Fruit fly (Drosophila melanogaster): ENCODE results near the gene Hcf.

Gene Hcf

DNA sequence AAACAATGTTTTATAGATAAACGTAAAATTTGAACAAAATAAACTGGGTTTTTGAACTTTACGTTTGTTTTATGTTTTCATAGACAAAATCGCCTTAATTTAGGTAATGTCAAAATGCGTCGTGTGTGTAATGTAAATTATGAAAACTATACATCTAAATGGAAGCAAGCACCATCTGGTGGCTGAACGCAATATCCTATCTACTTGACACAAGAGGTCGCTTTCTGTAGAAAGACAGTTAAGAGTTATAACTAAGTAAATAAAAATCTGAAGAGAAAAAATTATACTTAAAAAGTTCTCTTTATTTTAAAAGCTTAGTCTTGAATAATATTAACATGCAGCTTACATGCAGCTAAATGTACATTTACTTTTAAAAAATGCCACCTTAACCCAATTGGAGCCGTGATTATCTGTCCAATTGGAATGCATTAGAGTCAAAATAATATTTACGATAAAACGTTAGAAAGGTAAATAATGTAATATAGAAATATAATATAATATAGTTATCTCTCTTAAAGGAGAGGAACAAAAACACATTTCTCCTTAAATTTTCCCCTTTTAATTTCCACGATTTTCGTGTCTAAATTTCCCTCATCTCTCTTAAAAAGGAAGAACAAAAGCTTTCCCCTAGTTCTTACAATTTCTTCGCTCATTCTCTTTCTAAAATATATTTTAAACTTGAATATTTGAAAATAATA lies 65.0 kb downstream of the Hcf start (continued):
- peak; percentile 94; the same call in 1 of the 2 replicates for TF ChIP-seq CG16779 (GFP tag; IDR thresholded peaks at IDR 0.05)
- peak; percentile 97 for TF ChIP-seq Hsf (GFP tag; optimal IDR thresholded peaks at IDR 0.05)
- TF ChIP-seq jumu (GFP tag; optimal IDR thresholded peaks at IDR 0.05): peak; percentile 89
- peak; percentile 70; the same call in 1 of the 2 replicates for TF ChIP-seq Ravus (GFP tag; IDR thresholded peaks at IDR 0.05)
- TF ChIP-seq run (tag; optimal IDR thresholded peaks at IDR 0.05): peak; percentile 31
- TF ChIP-seq CG7786 (GFP tag; optimal IDR thresholded peaks at IDR 0.05): peak; percentile 79
- peak; percentile 75 for TF ChIP-seq D19B (GFP tag; optimal IDR thresholded peaks at IDR 0.05)
- peak; percentile 74 for TF ChIP-seq CG3065 (GFP tag; optimal IDR thresholded peaks at IDR 0.05)
- no peak for TF ChIP-seq yki (optimal IDR thresholded peaks at IDR 0.05)
- peak; percentile 92 for TF ChIP-seq CG10654 (GFP tag; optimal IDR thresholded peaks at IDR 0.05)
- peak; percentile 88 for TF ChIP-seq CG9727 (GFP tag; optimal IDR thresholded peaks at IDR 0.05)
- TF ChIP-seq Sry-δ (GFP tag; optimal IDR thresholded peaks at IDR 0.05): peak; percentile 63
- peak; percentile 88 for TF ChIP-seq CG1603 (tag; optimal IDR thresholded peaks at IDR 0.05)
- TF ChIP-seq gro (GFP tag; optimal IDR thresholded peaks at IDR 0.05): peak; percentile 88
- TF ChIP-seq CG4328 (GFP tag; optimal IDR thresholded peaks at IDR 0.05): peak; percentile 82
- TF ChIP-seq vvl (GFP tag; IDR thresholded peaks at IDR 0.05): peak; percentile 97
- peak; percentile 94 for TF ChIP-seq Fer1 (GFP tag; optimal IDR thresholded peaks at IDR 0.05)
- TF ChIP-seq CG17612 (GFP tag; IDR thresholded peaks at IDR 0.05): peak; percentile 75
- no peak; the same call in 1 of the 2 replicates for TF ChIP-seq CG11696 (GFP tag; IDR thresholded peaks at IDR 0.05)
- TF ChIP-seq nerfin-2 (GFP tag; IDR thresholded peaks at IDR 0.05; ENCODE audit: partially characterized antibody): no peak
- peak; percentile 75; the same call in 1 of the 3 replicates for TF ChIP-seq so (GFP tag; IDR thresholded peaks at IDR 0.05)
- TF ChIP-seq CG9437 (GFP tag; optimal IDR thresholded peaks at IDR 0.05): peak; percentile 82
- TF ChIP-seq Poxn (GFP tag; IDR thresholded peaks at IDR 0.05): 0 out of 2 replicates have a peak, but pooled peaks have one; percentile 20
- TF ChIP-seq CG12299 (tag; optimal IDR thresholded peaks at IDR 0.05): peak; percentile 75
- peak; percentile 78; the same call in 1 of the 2 replicates for TF ChIP-seq Ada2b (GFP tag; IDR thresholded peaks at IDR 0.05)
- peak; percentile 91 for TF ChIP-seq luna (GFP tag; optimal IDR thresholded peaks at IDR 0.05)
- TF ChIP-seq maf-S (GFP tag; optimal IDR thresholded peaks at IDR 0.05): peak; percentile 96
- TF ChIP-seq CG5180 (GFP tag; optimal IDR thresholded peaks at IDR 0.05): peak; percentile 75
- TF ChIP-seq CG4404 (GFP tag; IDR thresholded peaks at IDR 0.05): no peak
- TF ChIP-seq CG9215 (GFP tag; IDR thresholded peaks at IDR 0.05): no peak
- TF ChIP-seq Optix (GFP tag; IDR thresholded peaks at IDR 0.05): no peak
- peak; percentile 91 for TF ChIP-seq Vsx1 (GFP tag; optimal IDR thresholded peaks at IDR 0.05)
- peak; percentile 9 for TF ChIP-seq zf30C (GFP tag; optimal IDR thresholded peaks at IDR 0.05)
- no peak for TF ChIP-seq pros (GFP tag; optimal IDR thresholded peaks at IDR 0.05)
- peak; percentile 95 for TF ChIP-seq zen (tag; optimal IDR thresholded peaks at IDR 0.05)
- TF ChIP-seq CG15011 (GFP tag; optimal IDR thresholded peaks at IDR 0.05): peak; percentile 76
- peak; percentile 92 for TF ChIP-seq CG9817 (tag; optimal IDR thresholded peaks at IDR 0.05)
- TF ChIP-seq CG18599 (GFP tag; optimal IDR thresholded peaks at IDR 0.05): peak; percentile 84
- TF ChIP-seq trem (tag; optimal IDR thresholded peaks at IDR 0.05): peak; percentile 73
- TF ChIP-seq HLH3B (GFP tag; IDR thresholded peaks at IDR 0.05): peak; percentile 94
- no peak for TF ChIP-seq CG6272 (GFP tag; IDR thresholded peaks at IDR 0.05)
- peak; percentile 81 for TF ChIP-seq CG31388 (GFP tag; optimal IDR thresholded peaks at IDR 0.05)
- TF ChIP-seq slbo (GFP tag; IDR thresholded peaks at IDR 0.05): peak; percentile 93
- peak; percentile 61 for TF ChIP-seq Deaf1 (tag; optimal IDR thresholded peaks at IDR 0.05)
- peak; percentile 69 for TF ChIP-seq Spps (tag; optimal IDR thresholded peaks at IDR 0.05)
- TF ChIP-seq sug (tag; optimal IDR thresholded peaks at IDR 0.05): peak; percentile 89
- peak; percentile 92 for TF ChIP-seq Hr3 (GFP tag; optimal IDR thresholded peaks at IDR 0.05)
- TF ChIP-seq eyg (GFP tag; optimal IDR thresholded peaks at IDR 0.05): peak; percentile 94
- no peak for TF ChIP-seq CG12071 (GFP tag; optimal IDR thresholded peaks at IDR 0.05)
- TF ChIP-seq kah (GFP tag; optimal IDR thresholded peaks at IDR 0.05): peak; percentile 83
